Fruit fly (Drosophila melanogaster) whole organism, embryonic: ENCODE results near the gene CG13850.

Experiments
- Abd-B ChIP-seq: fragments of 200-800 bp; sonication (Bioruptor generic); optimal IDR thresholded peaks from 2 replicates; lab custom pipeline; 2018; ENCODE audit warnings: missing biosample characterization, mild to moderate bottlenecking, missing genetic modification characterization, moderate library complexity
- Ada2b ChIP-seq: fragments of 200-800 bp; sonication (Bioruptor generic); IDR thresholded peaks from 2 replicates; pipeline ENCODE4 v1.3.6; 2022; ENCODE audit warnings: missing biosample characterization, missing genetic modification characterization
- CG12299 ChIP-seq: fragments of 200-800 bp; sonication (Bioruptor generic); optimal IDR thresholded peaks from 2 replicates; lab custom pipeline; 2018; ENCODE audit warnings: missing biosample characterization, mild to moderate bottlenecking, missing genetic modification characterization
- CG13287 ChIP-seq: fragments of 200-800 bp; sonication (Bioruptor generic); IDR thresholded peaks from 2 replicates; pipeline ENCODE4 v1.3.6; 2022; ENCODE audit warnings: missing biosample characterization, missing genetic modification characterization; ENCODE audit not compliant: partially characterized antibody
- CG14014 ChIP-seq: fragments of 200-800 bp; sonication (Bioruptor generic); IDR thresholded peaks from 2 replicates; pipeline ENCODE4 v1.3.6; 2022; ENCODE audit warnings: missing biosample characterization, missing genetic modification characterization
- CG14050 ChIP-seq: fragments of 200-800 bp; sonication (Bioruptor generic); IDR thresholded peaks from 3 replicates; pipeline ENCODE4 v1.3.6; 2022; ENCODE audit warnings: missing biosample characterization, missing genetic modification characterization
- CG17186 ChIP-seq: fragments of 200-800 bp; sonication (Bioruptor generic); optimal IDR thresholded peaks from 3 replicates; lab custom pipeline; 2017; ENCODE audit warnings: missing biosample characterization, missing genetic modification reagents, missing genetic modification characterization
- CG17385 ChIP-seq: fragments of 200-800 bp; sonication (Bioruptor generic); optimal IDR thresholded peaks from 3 replicates; lab custom pipeline; 2018; ENCODE audit warnings: missing biosample characterization, mild to moderate bottlenecking, missing genetic modification characterization
- CG18011 ChIP-seq: fragments of 200-800 bp; sonication (Bioruptor generic); optimal IDR thresholded peaks from 2 replicates; lab custom pipeline; 2017; ENCODE audit warnings: missing biosample characterization, missing genetic modification characterization, mild to moderate bottlenecking, moderate library complexity, missing genotype
- CG3163 ChIP-seq: fragments of 200-800 bp; sonication (Bioruptor generic); optimal IDR thresholded peaks from 3 replicates; lab custom pipeline; 2016; ENCODE audit warnings: missing biosample characterization, missing genetic modification characterization
- CG3281 ChIP-seq: fragments of 200-800 bp; sonication (Bioruptor generic); optimal IDR thresholded peaks from 3 replicates; lab custom pipeline; 2017; ENCODE audit warnings: missing biosample characterization, mild to moderate bottlenecking, missing genetic modification characterization
- CG3995 ChIP-seq: fragments of 200-800 bp; sonication (Bioruptor generic); optimal IDR thresholded peaks from 3 replicates; lab custom pipeline; 2016; ENCODE audit warnings: missing biosample characterization, missing genetic modification characterization
- CG4328 ChIP-seq: fragments of 200-800 bp; sonication (Bioruptor generic); optimal IDR thresholded peaks from 3 replicates; lab custom pipeline; 2017; ENCODE audit warnings: missing biosample characterization, missing genetic modification reagents, missing genetic modification characterization
- CG4820 ChIP-seq: fragments of 200-800 bp; sonication (Bioruptor generic); optimal IDR thresholded peaks from 3 replicates; lab custom pipeline; 2016; ENCODE audit warnings: missing biosample characterization, missing genetic modification characterization
- CG5180 ChIP-seq: fragments of 200-800 bp; sonication (Bioruptor generic); optimal IDR thresholded peaks from 3 replicates; lab custom pipeline; 2017; ENCODE audit warnings: missing biosample characterization, missing genetic modification characterization, mild to moderate bottlenecking, moderate library complexity, missing genetic modification reagents
- CG7963 ChIP-seq: fragments of 200-800 bp; sonication (Bioruptor generic); IDR thresholded peaks from 3 replicates; pipeline ENCODE4 v1.3.6; 2022; ENCODE audit warnings: missing biosample characterization, missing genetic modification characterization; ENCODE audit not compliant: partially characterized antibody
- CG8281 ChIP-seq: fragments of 200-800 bp; sonication (Bioruptor generic); optimal IDR thresholded peaks from 2 replicates; lab custom pipeline; 2018; ENCODE audit warnings: missing biosample characterization, mild to moderate bottlenecking, missing genetic modification characterization, moderate library complexity
- CG8765 ChIP-seq: fragments of 200-800 bp; sonication (Bioruptor generic); IDR thresholded peaks from 2 replicates; pipeline ENCODE4 v1.3.6; 2022; ENCODE audit warnings: missing biosample characterization, missing genetic modification characterization
- D19A ChIP-seq: fragments of 200-800 bp; optimal IDR thresholded peaks from 3 replicates; lab custom pipeline; 2019; ENCODE audit warnings: missing biosample characterization, mild to moderate bottlenecking, missing genetic modification characterization, moderate library complexity
- Dip3 ChIP-seq: fragments of 200-800 bp; sonication (Bioruptor generic); optimal IDR thresholded peaks from 3 replicates; lab custom pipeline; 2016; ENCODE audit warnings: missing biosample characterization, missing genetic modification characterization
- Dp ChIP-seq: fragments of 200-800 bp; sonication (Bioruptor generic); optimal IDR thresholded peaks from 2 replicates; lab custom pipeline; 2018; ENCODE audit warnings: missing biosample characterization, mild to moderate bottlenecking, missing genetic modification characterization, moderate library complexity
- Drgx ChIP-seq: fragments of 200-800 bp; sonication (Bioruptor generic); IDR thresholded peaks from 2 replicates; pipeline ENCODE4 v1.3.6; 2022; ENCODE audit warnings: missing biosample characterization, missing genetic modification characterization
- Elba2 ChIP-seq: fragments of 200-800 bp; sonication (Bioruptor generic); optimal IDR thresholded peaks from 3 replicates; lab custom pipeline; 2016; ENCODE audit warnings: missing biosample characterization, missing genetic modification characterization
- MESR4 ChIP-seq: fragments of 200-800 bp; sonication (Bioruptor generic); optimal IDR thresholded peaks from 2 replicates; lab custom pipeline; 2018; ENCODE audit warnings: missing biosample characterization, mild to moderate bottlenecking, missing genetic modification characterization, moderate library complexity
- NK7.1 ChIP-seq: fragments of 200-800 bp; sonication (Bioruptor generic); optimal IDR thresholded peaks from 3 replicates; lab custom pipeline; 2016; ENCODE audit warnings: missing biosample characterization, missing genetic modification characterization
- Optix ChIP-seq: fragments of 200-800 bp; sonication (Bioruptor generic); IDR thresholded peaks from 3 replicates; pipeline ENCODE4 v1.3.6; 2022; ENCODE audit warnings: missing biosample characterization, missing genetic modification characterization
- Sox100B ChIP-seq: fragments of 200-800 bp; sonication (Bioruptor generic); optimal IDR thresholded peaks from 3 replicates; lab custom pipeline; 2018; ENCODE audit warnings: missing biosample characterization, mild to moderate bottlenecking, missing genetic modification characterization
- ab ChIP-seq: fragments of 200-800 bp; sonication (Bioruptor generic); optimal IDR thresholded peaks from 2 replicates; lab custom pipeline; 2016; ENCODE audit warnings: missing biosample characterization, missing genetic modification characterization
- amos ChIP-seq: fragments of 200-800 bp; sonication (Bioruptor generic); IDR thresholded peaks from 2 replicates; pipeline ENCODE4 v1.3.6; 2022; ENCODE audit warnings: missing biosample characterization, missing genetic modification characterization; ENCODE audit not compliant: partially characterized antibody
- ash1 ChIP-seq: fragments of 200-800 bp; sonication (Bioruptor generic); optimal IDR thresholded peaks from 2 replicates; lab custom pipeline; 2018; ENCODE audit warnings: missing biosample characterization, mild to moderate bottlenecking, missing genetic modification characterization
- bsh ChIP-seq, 2 experiments: fragments of 200-800 bp; sonication (Bioruptor generic); optimal IDR thresholded peaks; 2 replicates each; lab custom pipeline; 2017 to 2018; ENCODE audit warnings: mild to moderate bottlenecking in 2 of 2, missing biosample characterization in 2 of 2, missing genetic modification characterization in 2 of 2, moderate library complexity in 1 of 2
- cato ChIP-seq: fragments of 200-800 bp; sonication (Bioruptor generic); optimal IDR thresholded peaks from 2 replicates; lab custom pipeline; 2016; ENCODE audit warnings: missing biosample characterization, missing genetic modification characterization, borderline replicate concordance
- cwo ChIP-seq: fragments of 200-800 bp; sonication (Bioruptor generic); optimal IDR thresholded peaks from 3 replicates; lab custom pipeline; 2017; ENCODE audit warnings: missing biosample characterization, missing genetic modification characterization, mild to moderate bottlenecking, moderate library complexity, missing genetic modification reagents
- dm ChIP-seq: fragments of 200-800 bp; sonication (Bioruptor generic); optimal IDR thresholded peaks from 3 replicates; lab custom pipeline; 2016; ENCODE audit warnings: missing biosample characterization, missing genetic modification characterization
- ems ChIP-seq: fragments of 200-800 bp; sonication (Bioruptor generic); optimal IDR thresholded peaks from 3 replicates; lab custom pipeline; 2016; ENCODE audit warnings: missing biosample characterization, missing genetic modification characterization
- eve ChIP-seq, 2 experiments: fragments of >200 bp; optimal IDR thresholded peaks; 2 replicates each; lab custom pipeline; 2017; ENCODE audit warnings: missing biosample characterization in 2 of 2, missing genetic modification characterization in 2 of 2
- fd102C ChIP-seq: fragments of 200-800 bp; sonication (Bioruptor generic); optimal IDR thresholded peaks from 2 replicates; lab custom pipeline; 2018; ENCODE audit warnings: missing biosample characterization, mild to moderate bottlenecking, missing genetic modification characterization, moderate library complexity
- fd96Cb ChIP-seq: fragments of 200-800 bp; sonication (Bioruptor generic); optimal IDR thresholded peaks from 2 replicates; lab custom pipeline; 2018; ENCODE audit warnings: missing biosample characterization, mild to moderate bottlenecking, missing genetic modification characterization, moderate library complexity
- gcm2 ChIP-seq: fragments of 200-800 bp; sonication (Bioruptor generic); optimal IDR thresholded peaks from 2 replicates; lab custom pipeline; 2016; ENCODE audit warnings: missing biosample characterization, missing genetic modification characterization
- gfzf ChIP-seq: fragments of 200-800 bp; sonication (Bioruptor generic); optimal IDR thresholded peaks from 2 replicates; lab custom pipeline; 2016; ENCODE audit warnings: missing biosample characterization, mild to moderate bottlenecking, missing genetic modification characterization, moderate library complexity
- jigr1 ChIP-seq: fragments of 200-800 bp; sonication (Bioruptor generic); IDR thresholded peaks from 3 replicates; pipeline ENCODE4 v1.3.6; 2022; ENCODE audit warnings: missing biosample characterization, missing genetic modification characterization
- maf-S ChIP-seq: fragments of 200-800 bp; sonication (Bioruptor generic); optimal IDR thresholded peaks from 2 replicates; lab custom pipeline; 2016; ENCODE audit warnings: missing biosample characterization, missing genetic modification characterization
- otp ChIP-seq: fragments of 200-800 bp; sonication (Bioruptor generic); IDR thresholded peaks from 3 replicates; pipeline ENCODE4, ENCODE4 v1.3.6; 2022; ENCODE audit warnings: missing biosample characterization, missing genetic modification characterization
- pnt ChIP-seq: fragments of 200-800 bp; sonication (Bioruptor generic); optimal IDR thresholded peaks from 3 replicates; lab custom pipeline; 2016; ENCODE audit warnings: missing biosample characterization, missing genetic modification characterization
- repo ChIP-seq: fragments of 200-800 bp; sonication (Bioruptor generic); optimal IDR thresholded peaks from 2 replicates; lab custom pipeline; 2016; ENCODE audit warnings: missing biosample characterization, missing genetic modification characterization
- sc ChIP-seq, 3 experiments: fragments of >200 bp in 2 of 3; fragments of 200-800 bp in 1 of 3; sonication (Bioruptor generic) in 1 of 3; optimal IDR thresholded peaks; 2 replicates in 2 of 3; 3 replicates in 1 of 3; lab custom pipeline; 2017; ENCODE audit warnings: mild to moderate bottlenecking in 1 of 3, missing biosample characterization in 1 of 3, missing genetic modification characterization in 1 of 3, missing genetic modification reagents in 1 of 3
- trem ChIP-seq: fragments of 200-800 bp; optimal IDR thresholded peaks from 3 replicates; lab custom pipeline; 2019; ENCODE audit warnings: missing biosample characterization, mild to moderate bottlenecking, missing genetic modification characterization, moderate library complexity
- wek ChIP-seq: fragments of 200-800 bp; sonication (Bioruptor generic); optimal IDR thresholded peaks from 3 replicates; lab custom pipeline; 2018; ENCODE audit warnings: missing biosample characterization, mild to moderate bottlenecking, missing genetic modification characterization, moderate library complexity
- z ChIP-seq: fragments of 200-800 bp; sonication (Bioruptor generic); IDR thresholded peaks from 3 replicates; pipeline ENCODE4 v1.3.6; 2022; ENCODE audit warnings: missing biosample characterization, missing genetic modification characterization
- zfh1 ChIP-seq: fragments of 200-800 bp; sonication (Bioruptor generic); IDR thresholded peaks from 3 replicates; pipeline ENCODE4 v1.3.6; 2022; ENCODE audit warnings: missing biosample characterization, missing genetic modification characterization

Gene CG13850

dm6 chr3R:22447874-22448254, 37.1 kb upstream of the CG13850 start, which contains the start of gene CG34376 (continued):
- peak; percentile 59; the same call in 1 of the 3 replicates for TF ChIP-seq CG14050 (GFP tag; lab: Robert Waterston, UW)
- TF ChIP-seq Abd-B (GFP tag; lab: Kevin White, UChicago): peak; percentile 35
- peak; percentile 52 for TF ChIP-seq MESR4 (GFP tag; lab: Kevin White, UChicago)
- peak; percentile 48 for TF ChIP-seq Ada2b
- no peak for TF ChIP-seq gcm2
- no peak for TF ChIP-seq CG18011 (GFP tag; lab: Kevin White, UChicago)
- no peak for TF ChIP-seq CG4820 (GFP tag; lab: Kevin White, UChicago)
- peak; percentile 57 for TF ChIP-seq trem (tag; lab: Kevin White, UChicago)
- TF ChIP-seq CG12299 (tag; lab: Kevin White, UChicago): no peak
- TF ChIP-seq Sox100B (GFP tag; lab: Kevin White, UChicago): no peak
- peak; percentile 41 for TF ChIP-seq CG14014 (GFP tag; lab: Robert Waterston, UW)
- peak; percentile 71 for TF ChIP-seq zfh1
- TF ChIP-seq dm (GFP tag; lab: Kevin White, UChicago): no peak
- peak; percentile 36; the same call in 1 of the 2 replicates for TF ChIP-seq amos (GFP tag; lab: Robert Waterston, UW)
- TF ChIP-seq Drgx (GFP tag; lab: Robert Waterston, UW): peak; percentile 37
- TF ChIP-seq cato (GFP tag; lab: Kevin White, UChicago): no peak
- TF ChIP-seq gfzf (GFP tag; lab: Kevin White, UChicago): peak; percentile 87
- TF ChIP-seq CG8281 (tag; lab: Kevin White, UChicago): no peak
- peak; percentile 65 for TF ChIP-seq Dp (GFP tag; lab: Kevin White, UChicago)
- peak in 1 of 2 experiments; percentile 8 for TF ChIP-seq bsh (GFP tag; optimal IDR thresholded peaks at IDR 0.05; lab: Kevin White, UChicago)
- no peak for TF ChIP-seq repo (GFP tag; lab: Kevin White, UChicago)
- no peak for TF ChIP-seq Dip3
- no peak for TF ChIP-seq wek (GFP tag; lab: Kevin White, UChicago)
- TF ChIP-seq pnt: no peak
- peak; percentile 26; the same call in 1 of the 2 replicates for TF ChIP-seq CG13287
- no peak for TF ChIP-seq fd96Cb (tag; lab: Kevin White, UChicago)
- TF ChIP-seq cwo (GFP tag; lab: Kevin White, UChicago): no peak
- no peak for TF ChIP-seq Elba2 (GFP tag; lab: Kevin White, UChicago)
- TF ChIP-seq ab (GFP tag; lab: Kevin White, UChicago): no peak
- TF ChIP-seq CG8765 (GFP tag; lab: Robert Waterston, UW): no peak
- no peak for TF ChIP-seq CG5180 (GFP tag; lab: Kevin White, UChicago)
- TF ChIP-seq CG3281 (GFP tag; lab: Kevin White, UChicago): peak; percentile 49
- TF ChIP-seq z (GFP tag; lab: Robert Waterston, UW): 0 out of 3 replicates have a peak, but pooled peaks have one; percentile 9
- peak; percentile 62 for TF ChIP-seq CG17186 (GFP tag; lab: Kevin White, UChicago)
- TF ChIP-seq ems (GFP tag; lab: Kevin White, UChicago): no peak
- peak; percentile 78; the same call in 2 of the 3 replicates for TF ChIP-seq otp
- no peak for TF ChIP-seq maf-S (GFP tag; lab: Kevin White, UChicago)
- no peak for TF ChIP-seq D19A (tag; lab: Kevin White, UChicago)
- no peak for TF ChIP-seq jigr1 (GFP tag; lab: Robert Waterston, UW)
- TF ChIP-seq ash1 (GFP tag; lab: Kevin White, UChicago): peak; percentile 72
- TF ChIP-seq CG3163 (GFP tag; lab: Kevin White, UChicago): no peak
- TF ChIP-seq CG17385: peak; percentile 13
- TF ChIP-seq CG3995: peak; percentile 98
- TF ChIP-seq sc (optimal IDR thresholded peaks at IDR 0.05; lab: Kevin White, UChicago): no peak
- TF ChIP-seq sc (GFP tag; optimal IDR thresholded peaks at IDR 0.05; lab: Kevin White, UChicago): no peak
- no peak for TF ChIP-seq Optix
- TF ChIP-seq eve (GFP tag; optimal IDR thresholded peaks at IDR 0.05; lab: Kevin White, UChicago): no peak
- TF ChIP-seq fd102C (GFP tag; lab: Kevin White, UChicago): no peak
- TF ChIP-seq NK7.1 (GFP tag; lab: Kevin White, UChicago): no peak
- no peak for TF ChIP-seq CG4328
- no peak for TF ChIP-seq CG7963
